Worm (Caenorhabditis elegans) whole organism, L2 larva: Measurements from ENCODE around the gene aqp-3.

ENCODE experiments used
- F13H6.1 ChIP-seq: sonication (generic microtip); optimal IDR thresholded peaks from 2 replicates; lab custom pipeline; 2016; ENCODE audit warnings: missing genetic modification characterization, missing compliant biosample characterization
- ZK546.5 ChIP-seq: sonication (generic microtip); optimal IDR thresholded peaks from 2 replicates; lab custom pipeline; 2017; ENCODE audit warnings: missing biosample characterization, missing genetic modification characterization
- alr-1 ChIP-seq: fragments of 150-350 bp; optimal IDR thresholded peaks from 2 replicates; lab custom pipeline; 2014; ENCODE audit warnings: missing biosample characterization, missing genetic modification characterization
- blmp-1 ChIP-seq: sonication (generic microtip); optimal IDR thresholded peaks from 2 replicates; lab custom pipeline; 2017; ENCODE audit warnings: missing genetic modification characterization, mild to moderate bottlenecking, missing compliant biosample characterization, antibody characterized with exemption, moderate library complexity; ENCODE audit not compliant: insufficient read depth
- ceh-16 ChIP-seq: fragments of 150-350 bp; optimal IDR thresholded peaks from 2 replicates; lab custom pipeline; 2014; ENCODE audit warnings: missing biosample characterization, missing genetic modification characterization
- crh-2 ChIP-seq: sonication (generic microtip); optimal IDR thresholded peaks from 2 replicates; lab custom pipeline; 2017; ENCODE audit warnings: missing biosample characterization, missing genetic modification characterization
- elt-1 ChIP-seq: fragments of 150-350 bp; optimal IDR thresholded peaks from 2 replicates; lab custom pipeline; 2014; ENCODE audit warnings: missing biosample characterization, missing genetic modification characterization
- elt-3 ChIP-seq: sonication (generic microtip); optimal IDR thresholded peaks from 2 replicates; lab custom pipeline; 2017; ENCODE audit warnings: missing biosample characterization, missing genetic modification characterization
- fos-1 ChIP-seq: fragments of 150-350 bp; optimal IDR thresholded peaks from 2 replicates; lab custom pipeline; 2014; ENCODE audit warnings: missing biosample characterization, missing genetic modification characterization
- gmeb-1 ChIP-seq: fragments of 150-350 bp; optimal IDR thresholded peaks from 2 replicates; lab custom pipeline; 2014; ENCODE audit warnings: missing biosample characterization, missing genetic modification characterization
- lin-11 ChIP-seq: fragments of 150-350 bp; sonication (generic microtip); optimal IDR thresholded peaks from 2 replicates; lab custom pipeline; 2014; ENCODE audit warnings: missing biosample characterization, missing genetic modification characterization, inconsistent platforms, mixed read lengths
- lin-13 ChIP-seq: fragments of 150-350 bp; optimal IDR thresholded peaks from 2 replicates; lab custom pipeline; 2014; ENCODE audit warnings: missing biosample characterization, missing genetic modification reagents, missing genetic modification characterization
- lin-39 ChIP-seq: fragments of 150-350 bp; optimal IDR thresholded peaks from 2 replicates; lab custom pipeline; 2014; ENCODE audit warnings: missing biosample characterization, missing genetic modification reagents, missing genetic modification characterization
- lsy-2 ChIP-seq, 2 experiments: fragments of 150-350 bp in 1 of 2; sonication (generic microtip) in 1 of 2; optimal IDR thresholded peaks; 2 replicates each; lab custom pipeline; 2014 to 2017; ENCODE audit warnings: missing biosample characterization in 2 of 2, missing genetic modification characterization in 2 of 2
- mab-5 ChIP-seq: fragments of 150-350 bp; optimal IDR thresholded peaks from 2 replicates; lab custom pipeline; 2014; ENCODE audit warnings: missing biosample characterization, missing genetic modification characterization
- mdl-1 ChIP-seq, 2 experiments: fragments of 150-350 bp in 1 of 2; sonication (generic microtip) in 1 of 2; optimal IDR thresholded peaks; 2 replicates each; lab custom pipeline; 2017; ENCODE audit warnings: missing biosample characterization in 2 of 2, missing genetic modification characterization in 2 of 2
- nhr-10 ChIP-seq: sonication (generic microtip); optimal IDR thresholded peaks from 2 replicates; lab custom pipeline; 2017; ENCODE audit warnings: missing biosample characterization, missing genetic modification characterization
- nhr-12 ChIP-seq: fragments of 150-350 bp; optimal IDR thresholded peaks from 2 replicates; lab custom pipeline; 2014; ENCODE audit warnings: missing biosample characterization, missing genetic modification characterization
- nhr-129 ChIP-seq: fragments of 150-350 bp; optimal IDR thresholded peaks from 2 replicates; lab custom pipeline; 2014; ENCODE audit warnings: missing biosample characterization, missing genetic modification characterization
- nhr-21 ChIP-seq: fragments of 150-350 bp; optimal IDR thresholded peaks from 2 replicates; lab custom pipeline; 2014; ENCODE audit warnings: missing biosample characterization, missing genetic modification characterization
- nhr-23 ChIP-seq: fragments of 150-350 bp; optimal IDR thresholded peaks from 2 replicates; lab custom pipeline; 2014; ENCODE audit warnings: missing biosample characterization, missing genetic modification reagents, missing genetic modification characterization
- nhr-237 ChIP-seq: fragments of 150-350 bp; optimal IDR thresholded peaks from 2 replicates; lab custom pipeline; 2014; ENCODE audit warnings: missing biosample characterization, missing genetic modification characterization
- nhr-25 ChIP-seq: fragments of 150-350 bp; sonication (generic microtip); optimal IDR thresholded peaks from 3 replicates; lab custom pipeline; 2014; ENCODE audit warnings: missing biosample characterization, missing genetic modification characterization
- nhr-6 ChIP-seq: fragments of 150-350 bp; optimal IDR thresholded peaks from 2 replicates; lab custom pipeline; 2014; ENCODE audit warnings: missing biosample characterization, missing genetic modification characterization
- nhr-77 ChIP-seq: fragments of 150-350 bp; optimal IDR thresholded peaks from 2 replicates; lab custom pipeline; 2014; ENCODE audit warnings: missing biosample characterization, missing genetic modification characterization
- peb-1 ChIP-seq: fragments of 150-350 bp; optimal IDR thresholded peaks from 2 replicates; lab custom pipeline; 2014; ENCODE audit warnings: missing biosample characterization, missing genetic modification characterization
- sem-4 ChIP-seq: fragments of 150-350 bp; optimal IDR thresholded peaks from 2 replicates; lab custom pipeline; 2014; ENCODE audit warnings: missing biosample characterization, missing genetic modification reagents, missing genetic modification characterization
- skn-1 ChIP-seq: sonication (generic microtip); optimal IDR thresholded peaks from 2 replicates; lab custom pipeline; 2017; ENCODE audit warnings: missing biosample characterization, missing genetic modification characterization
- sma-3 ChIP-seq: sonication (generic microtip); optimal IDR thresholded peaks from 2 replicates; lab custom pipeline; 2016; ENCODE audit warnings: missing genetic modification reagents, missing genetic modification characterization, missing compliant biosample characterization
- sma-9 ChIP-seq, 2 experiments: fragments of 150-350 bp in 1 of 2; sonication (generic microtip) in 1 of 2; optimal IDR thresholded peaks; 2 replicates each; lab custom pipeline; 2014 to 2016; ENCODE audit warnings: missing genetic modification characterization in 2 of 2, mild to moderate bottlenecking in 1 of 2, missing biosample characterization in 1 of 2, missing compliant biosample characterization in 1 of 2, missing genetic modification reagents in 1 of 2, moderate library complexity in 1 of 2
- snpc-4 ChIP-seq: fragments of 150-350 bp; optimal IDR thresholded peaks from 2 replicates; lab custom pipeline; 2014; ENCODE audit warnings: missing biosample characterization, missing genetic modification characterization
- unc-39 ChIP-seq: fragments of 150-350 bp; optimal IDR thresholded peaks from 2 replicates; lab custom pipeline; 2014; ENCODE audit warnings: missing biosample characterization, missing genetic modification characterization
- ztf-11 ChIP-seq: sonication (generic microtip); optimal IDR thresholded peaks from 2 replicates; lab custom pipeline; 2017; ENCODE audit warnings: missing biosample characterization, missing genetic modification characterization

aqp-3 gene

ce11 chrIV:10970333-10970732, 4.1 kb upstream of the aqp-3 start:
- no peak for TF ChIP-seq blmp-1 (tag; lab: Kevin White, UChicago)
- peak; percentile 21 for TF ChIP-seq gmeb-1
- peak; percentile 69 for TF ChIP-seq sma-9 (GFP tag; optimal IDR thresholded peaks at IDR 0.05; lab: Kevin White, UChicago)
- TF ChIP-seq sma-9 (tag; optimal IDR thresholded peaks at IDR 0.05; lab: Kevin White, UChicago): no peak
- no peak for TF ChIP-seq lin-13 (GFP tag; lab: Kevin White, UChicago)
- no peak for TF ChIP-seq ZK546.5
- no peak for TF ChIP-seq F13H6.1 (tag; lab: Kevin White, UChicago)
- TF ChIP-seq fos-1 (tag; lab: Kevin White, UChicago): peak; percentile 97
- no peak for TF ChIP-seq mab-5 (tag; lab: Kevin White, UChicago)
- TF ChIP-seq crh-2 (tag; lab: Kevin White, UChicago): peak; percentile 57

ce11 chrIV:10964688-10965087, 1.6 kb downstream of the aqp-3 start:
- TF ChIP-seq peb-1 (tag; lab: Kevin White, UChicago) (no peak), skn-1 (tag; lab: Kevin White, UChicago) (no peak), sma-9 (GFP tag; optimal IDR thresholded peaks at IDR 0.05; lab: Kevin White, UChicago) (peak; percentile 82), sma-9 (tag; optimal IDR thresholded peaks at IDR 0.05; lab: Kevin White, UChicago) (no peak), nhr-10 (tag; lab: Kevin White, UChicago) (no peak), F13H6.1 (tag; lab: Kevin White, UChicago) (no peak), nhr-77 (tag; lab: Kevin White, UChicago) (no peak), gmeb-1 (no peak), crh-2 (tag; lab: Kevin White, UChicago) (no peak), sem-4 (tag; lab: Kevin White, UChicago) (no peak), fos-1 (tag; lab: Kevin White, UChicago) (peak; percentile 33), nhr-23 (tag; lab: Kevin White, UChicago) (no peak), ceh-16 (no peak), ztf-11 (tag; lab: Kevin White, UChicago) (no peak), unc-39 (no peak)

- TF ChIP-seq sma-9 (GFP tag; optimal IDR thresholded peaks at IDR 0.05; lab: Kevin White, UChicago): no peak
- TF ChIP-seq sma-9 (tag; optimal IDR thresholded peaks at IDR 0.05; lab: Kevin White, UChicago): no peak
- TF ChIP-seq alr-1: no peak
- no peak for TF ChIP-seq nhr-129
- no peak for TF ChIP-seq nhr-237 (tag; lab: Kevin White, UChicago)
- no peak for TF ChIP-seq unc-39
- TF ChIP-seq nhr-21 (tag; lab: Kevin White, UChicago): no peak
- no peak for TF ChIP-seq F13H6.1 (tag; lab: Kevin White, UChicago)
- no peak for TF ChIP-seq nhr-77 (tag; lab: Kevin White, UChicago)
- no peak for TF ChIP-seq sma-3 (GFP tag; lab: Kevin White, UChicago)
- no peak for TF ChIP-seq elt-3 (tag; lab: Kevin White, UChicago)
- TF ChIP-seq nhr-12 (tag; lab: Kevin White, UChicago): no peak
- no peak for TF ChIP-seq snpc-4 (tag; lab: Kevin White, UChicago)
- no peak for TF ChIP-seq nhr-25 (tag; lab: Kevin White, UChicago)
- no peak for TF ChIP-seq mdl-1 (tag; optimal IDR thresholded peaks at IDR 0.05; lab: Kevin White, UChicago)
- no peak for TF ChIP-seq lin-39 (tag; lab: Kevin White, UChicago)
- TF ChIP-seq lin-11 (tag; lab: Kevin White, UChicago): no peak
- TF ChIP-seq elt-1 (tag; lab: Kevin White, UChicago): no peak
- TF ChIP-seq nhr-6 (tag; lab: Kevin White, UChicago): no peak
- no peak for TF ChIP-seq lsy-2 (tag; optimal IDR thresholded peaks at IDR 0.05; lab: Kevin White, UChicago)
- TF ChIP-seq, all 48 proteins: peak for 0
These were observed 8.1 kb downstream of the aqp-3 start, which contains the start of gene sri-19 for ce11 chrIV:10958230-10958588. TSS of gene sri-19 (plus strand) at chrIV:10958372.

- peak; percentile 59 for TF ChIP-seq F13H6.1 (tag; lab: Kevin White, UChicago)
- TF ChIP-seq nhr-6 (tag; lab: Kevin White, UChicago): no peak
- no peak for TF ChIP-seq lin-39 (tag; lab: Kevin White, UChicago)
- TF ChIP-seq sma-9 (GFP tag; optimal IDR thresholded peaks at IDR 0.05; lab: Kevin White, UChicago): peak; percentile 45
- no peak for TF ChIP-seq sma-9 (tag; optimal IDR thresholded peaks at IDR 0.05; lab: Kevin White, UChicago)
- no peak for TF ChIP-seq lsy-2 (tag; optimal IDR thresholded peaks at IDR 0.05; lab: Kevin White, UChicago)
- no peak for TF ChIP-seq gmeb-1
- TF ChIP-seq elt-3 (tag; lab: Kevin White, UChicago): no peak
These were observed 8.6 kb downstream of the aqp-3 start, which contains the start of gene Y69E1A.5 for ce11 chrIV:10957583-10958229. TSS of gene Y69E1A.5 (minus strand) at chrIV:10957655.
